Worm (Caenorhabditis elegans) whole organism, young adult: ENCODE results near the gene hum-10.

Source experiments
- F55B11.4 ChIP-seq: sonication (generic microtip); optimal IDR thresholded peaks from 2 replicates; lab custom pipeline; 2016; ENCODE audit warnings: missing compliant biosample characterization, missing genetic modification characterization, borderline replicate concordance; ENCODE audit not compliant: insufficient read depth
- ceh-100 ChIP-seq: fragments of 200-800 bp; sonication (Bioruptor generic); IDR thresholded peaks from 2 replicates; pipeline ENCODE4 v1.3.6; 2022; ENCODE audit warnings: missing genetic modification reagents, missing genetic modification characterization, missing compliant biosample characterization
- pha-4 ChIP-seq: fragments of 150-350 bp; sonication (generic microtip); optimal IDR thresholded peaks from 2 replicates; lab custom pipeline; 2014; ENCODE audit warnings: missing biosample characterization, missing genetic modification reagents, missing genetic modification characterization
- sea-2 ChIP-seq: fragments of 200-800 bp; sonication (Bioruptor generic); IDR thresholded peaks from 2 replicates; pipeline ENCODE4 v1.3.6; 2022; ENCODE audit warnings: missing genetic modification characterization, missing compliant biosample characterization
- tbp1 ChIP-seq: fragments of 200-800 bp; sonication (Bioruptor generic); optimal IDR thresholded peaks from 2 replicates; lab custom pipeline; 2018; ENCODE audit warnings: mild to moderate bottlenecking, missing genetic modification characterization, missing compliant biosample characterization
- unc-130 ChIP-seq: sonication (generic microtip); optimal IDR thresholded peaks from 2 replicates; lab custom pipeline; 2016; ENCODE audit warnings: missing genetic modification reagents, missing genetic modification characterization, missing compliant biosample characterization

- TF ChIP-seq F55B11.4 (tag; lab: Kevin White, UChicago) (no peak), unc-130 (GFP tag; lab: Kevin White, UChicago) (no peak), pha-4 (no peak), ceh-100 (GFP tag; lab: Robert Waterston, UW) (no peak), tbp1 (GFP tag; lab: Kevin White, UChicago) (no peak), sea-2 (no peak)
Measured at ce11 chrX:4813115-4813732, 31.1 kb upstream of the hum-10 start.
